Worm (Caenorhabditis elegans): ENCODE measurements around the gene npr-26.

The npr-26 gene

DNA sequence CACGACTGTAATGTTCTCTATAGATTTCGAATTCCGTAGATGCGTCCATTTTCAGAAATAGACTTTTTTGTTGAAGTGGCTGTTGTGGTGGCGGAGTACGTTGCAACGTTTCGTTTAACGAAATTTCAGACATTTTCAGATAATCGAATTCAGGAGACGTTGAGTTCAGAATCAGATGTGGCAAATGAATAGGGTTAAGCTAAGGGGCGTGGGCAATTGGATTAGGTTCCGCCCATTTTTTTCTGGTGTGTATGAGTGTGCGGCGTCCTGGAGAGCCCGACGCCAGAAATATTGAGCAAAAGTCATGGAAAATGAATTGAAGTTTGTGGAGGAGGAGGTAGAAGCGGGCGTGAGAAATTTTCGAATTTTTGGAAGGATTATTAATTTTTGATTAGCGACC, 4.3 kb downstream of the npr-26 start:
- TF ChIP-seq mef-2 (tag; optimal IDR thresholded peaks at IDR 0.05), result no peak

DNA sequence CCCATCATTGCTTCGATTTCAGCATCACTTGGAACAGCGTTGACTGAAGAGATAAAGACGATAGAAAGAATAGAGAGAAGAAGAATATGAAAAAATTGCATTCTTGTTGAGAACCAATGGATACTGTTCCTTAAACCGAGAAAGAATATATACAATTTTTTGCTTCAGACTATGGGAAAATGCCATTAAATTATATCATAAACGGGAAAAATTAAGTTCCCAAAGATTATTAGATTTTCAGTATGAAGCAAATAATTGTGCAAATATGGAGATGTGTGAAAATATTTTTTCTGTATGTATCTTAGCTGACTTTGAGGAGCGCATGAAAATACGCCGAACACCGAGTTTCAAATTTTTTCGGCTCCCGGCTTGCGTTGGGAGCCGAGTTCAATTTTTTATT, 10.1 kb downstream of the npr-26 start, which contains the start of gene T02D1.9:
T02D1.9 (minus strand) TSS at position 101 of the 400 bp plus-strand sequence.
- no peak for TF ChIP-seq ztf-11 (tag; optimal IDR thresholded peaks at IDR 0.05)
- TF ChIP-seq hpl-2 (GFP tag; optimal IDR thresholded peaks at IDR 0.05), result no peak
- TF ChIP-seq hlh-4 (tag; optimal IDR thresholded peaks at IDR 0.05), result no peak
- no peak for TF ChIP-seq ceh-63 (GFP tag; optimal IDR thresholded peaks at IDR 0.05)
- no peak for TF ChIP-seq F16B12.6 (tag; optimal IDR thresholded peaks at IDR 0.05)
- no peak for TF ChIP-seq nhr-20 (tag; optimal IDR thresholded peaks at IDR 0.05)
- TF ChIP-seq nhr-90 (tag; optimal IDR thresholded peaks at IDR 0.05; ENCODE audit: poor library complexity), result no peak
- no peak for TF ChIP-seq nhr-84 (tag; optimal IDR thresholded peaks at IDR 0.05)
- TF ChIP-seq lin-13 (GFP tag; optimal IDR thresholded peaks at IDR 0.05), result no peak
- TF ChIP-seq sup-37 (GFP tag; optimal IDR thresholded peaks at IDR 0.05), result no peak
- no peak for TF ChIP-seq unc-30 (tag; optimal IDR thresholded peaks at IDR 0.05)
- TF ChIP-seq pax-3 (tag; optimal IDR thresholded peaks at IDR 0.05), result no peak
- no peak for TF ChIP-seq efl-3 (GFP tag; optimal IDR thresholded peaks at IDR 0.05)
- TF ChIP-seq unc-98 (GFP tag; IDR thresholded peaks at IDR 0.05), result no peak

DNA sequence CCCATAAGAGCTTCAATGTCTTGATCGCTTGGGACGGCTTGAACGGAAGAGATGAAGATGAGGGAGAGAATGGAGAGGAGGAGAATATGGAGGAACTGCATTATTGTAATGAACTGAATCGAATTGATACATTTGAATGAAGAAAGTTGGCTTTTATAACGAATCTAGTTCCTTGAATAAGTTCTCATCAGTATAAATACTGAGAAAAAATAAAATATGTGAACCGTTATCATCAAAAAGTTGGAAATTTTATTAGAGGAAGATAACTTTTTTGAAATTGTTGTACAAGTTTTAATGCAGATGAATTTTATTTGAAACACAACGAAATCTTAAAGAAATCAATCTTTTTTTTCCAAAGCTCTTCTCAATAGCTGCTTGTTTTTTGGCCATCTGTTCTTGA, 10.6 kb downstream of the npr-26 start, which contains the start of gene T02D1.7:
T02D1.7 (minus strand) TSS at position 101 of the 400 bp plus-strand sequence.
- no peak for TF ChIP-seq sox-4 (tag; optimal IDR thresholded peaks at IDR 0.05)
- TF ChIP-seq dsc-1 (tag; optimal IDR thresholded peaks at IDR 0.05), result no peak
- TF ChIP-seq unc-30 (tag; optimal IDR thresholded peaks at IDR 0.05), result no peak
- TF ChIP-seq ama-1 (optimal IDR thresholded peaks at IDR 0.05), result no peak
- no peak for TF ChIP-seq ceh-82 (tag; optimal IDR thresholded peaks at IDR 0.05)
- no peak for TF ChIP-seq zag-1 (tag; optimal IDR thresholded peaks at IDR 0.05)
- TF ChIP-seq ceh-90 (tag; optimal IDR thresholded peaks at IDR 0.05), result no peak

DNA sequence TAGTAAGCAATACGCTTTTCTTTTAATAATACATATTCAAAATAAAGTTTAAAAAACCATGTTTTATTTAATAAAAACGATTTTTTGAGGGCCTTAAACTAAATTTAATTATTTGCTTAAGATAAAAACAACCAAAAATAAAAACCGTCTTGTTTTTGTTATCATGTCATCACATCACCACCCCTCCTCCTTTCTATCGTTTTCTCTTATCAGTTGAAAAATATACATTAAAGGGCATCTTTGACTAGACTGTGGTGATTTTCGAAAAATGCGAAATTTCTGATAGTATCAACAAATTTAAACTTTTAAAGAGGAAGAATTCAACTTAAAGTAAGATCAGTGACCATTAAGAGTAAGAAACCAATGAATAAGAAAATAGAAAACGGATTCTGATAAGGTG, 11.5 kb downstream of the npr-26 start:
- no peak for TF ChIP-seq C16A3.4 (tag; optimal IDR thresholded peaks at IDR 0.05)
- no peak for TF ChIP-seq lin-39 (tag; optimal IDR thresholded peaks at IDR 0.05)
- no peak for TF ChIP-seq nhr-85 (tag)
- TF ChIP-seq blmp-1 (tag; optimal IDR thresholded peaks at IDR 0.05), result peak; percentile 11
- TF ChIP-seq elt-2 (tag; optimal IDR thresholded peaks at IDR 0.05), result peak; percentile 64
- no peak for TF ChIP-seq pqm-1 (tag; optimal IDR thresholded peaks at IDR 0.05)
- TF ChIP-seq nhr-20 (tag; optimal IDR thresholded peaks at IDR 0.05), result peak; percentile 25

DNA sequence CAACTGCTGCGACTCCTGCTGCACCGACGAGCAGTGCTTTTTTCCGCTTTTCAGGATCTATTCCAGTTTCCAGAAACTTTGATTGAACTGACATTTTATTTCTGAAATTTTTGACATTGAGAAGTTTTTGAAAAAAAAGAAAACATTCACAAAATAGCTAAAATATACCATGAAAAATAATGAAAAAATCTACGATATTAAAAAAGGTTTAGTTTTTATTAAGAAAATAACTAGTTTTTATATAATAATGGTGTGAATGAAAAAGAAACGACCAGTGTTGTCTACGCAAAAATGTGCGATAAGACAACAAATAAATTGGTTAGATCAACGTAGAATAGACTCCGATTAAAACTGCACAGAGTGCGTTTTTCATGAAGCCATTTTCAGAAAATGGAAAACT, 12.1 kb downstream of the npr-26 start, which contains the start of gene pmp-4:
pmp-4 (minus strand) TSS at position 101 of the 400 bp plus-strand sequence.
- no peak for TF ChIP-seq efl-1 (optimal IDR thresholded peaks at IDR 0.05)
- TF ChIP-seq efl-1 (GFP tag; optimal IDR thresholded peaks at IDR 0.05 in 1 of 2), result peak in 1 of 2 experiments; percentile 7
- TF ChIP-seq ceh-90 (tag; optimal IDR thresholded peaks at IDR 0.05), result no peak

DNA sequence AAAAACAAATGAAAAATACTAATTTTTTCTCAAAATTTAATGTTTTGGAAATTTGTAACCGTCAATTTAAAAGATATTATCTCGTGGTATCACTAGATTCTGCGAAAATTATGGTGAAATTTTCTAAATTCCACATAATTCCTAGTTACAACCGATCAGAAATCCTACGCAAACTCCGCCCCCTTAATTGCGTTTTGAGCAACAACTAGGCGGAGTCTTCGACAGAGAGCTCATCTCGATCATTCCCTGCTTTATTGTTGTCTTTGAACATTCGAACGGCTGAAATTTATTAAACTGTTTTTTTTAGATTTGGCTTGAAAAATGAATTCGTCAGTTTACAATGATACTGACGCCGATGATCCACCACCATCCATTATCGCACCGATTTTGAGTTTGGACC, 18.2 kb downstream of the npr-26 start, which contains the start of gene T02D1.4:
T02D1.4 (plus strand) TSS at position 301 of the 400 bp plus-strand sequence.
- TF ChIP-seq fkh-8 (tag; optimal IDR thresholded peaks at IDR 0.05) (peak; percentile 0), fos-1 (tag; optimal IDR thresholded peaks at IDR 0.05) (no peak), pax-3 (tag; optimal IDR thresholded peaks at IDR 0.05) (peak; percentile 23)

DNA sequence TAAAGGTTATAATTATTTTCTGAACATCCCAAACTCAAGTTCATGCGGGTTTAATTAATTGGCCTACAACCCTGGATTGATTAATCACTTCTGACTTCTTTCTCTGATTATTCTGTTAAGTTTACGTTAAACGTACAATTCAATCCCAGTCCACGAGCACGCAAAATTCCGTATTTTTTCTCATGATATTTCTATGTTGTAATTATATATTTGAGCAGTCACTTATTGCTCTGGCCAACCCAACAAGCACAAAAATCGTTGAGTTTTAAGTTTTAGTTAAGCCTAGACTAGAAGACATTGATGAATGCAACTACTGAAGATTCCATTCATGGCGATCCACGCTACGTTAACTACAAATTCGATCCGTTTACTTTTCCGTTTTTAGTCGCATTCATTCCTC, 21.7 kb downstream of the npr-26 start, which contains the start of gene sru-15:
sru-15 (plus strand) TSS at position 301 of the 400 bp plus-strand sequence.
- no peak for TF ChIP-seq zag-1 (tag; optimal IDR thresholded peaks at IDR 0.05)
- TF ChIP-seq nhr-85 (tag), result no peak
- TF ChIP-seq jun-1 (tag; optimal IDR thresholded peaks at IDR 0.05), result no peak
- TF ChIP-seq ztf-4 (tag; optimal IDR thresholded peaks at IDR 0.05), result no peak
- TF ChIP-seq egl-13 (tag; optimal IDR thresholded peaks at IDR 0.05), result no peak
- no peak for TF ChIP-seq F16B12.6 (tag; optimal IDR thresholded peaks at IDR 0.05)
- TF ChIP-seq ceh-8 (GFP tag; optimal IDR thresholded peaks at IDR 0.05), result no peak
